Fruit fly (Drosophila melanogaster): ENCODE measurements around the gene ath.

ath gene

DNA sequence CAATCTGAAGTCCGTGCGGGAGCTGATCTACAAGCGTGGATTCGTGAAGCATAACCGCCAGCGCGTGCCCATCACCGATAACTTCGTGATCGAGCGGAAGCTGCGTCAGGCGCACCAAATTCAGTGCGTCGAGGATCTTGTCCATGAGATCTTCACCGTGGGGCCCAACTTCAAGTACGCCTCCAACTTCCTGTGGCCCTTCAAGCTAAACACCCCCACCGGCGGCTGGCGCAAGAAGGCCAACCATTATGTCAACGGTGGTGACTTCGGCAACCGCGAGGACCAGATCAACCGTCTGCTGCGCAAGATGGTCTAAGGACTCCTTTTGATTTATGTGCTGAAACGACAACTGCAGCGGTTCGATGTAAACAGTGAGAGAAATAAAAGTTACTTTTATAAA is 9.2 kb upstream of the ath start:
- TF ChIP-seq foxo (GFP tag; optimal IDR thresholded peaks at IDR 0.05) = no peak
- no peak for TF ChIP-seq Vsx2 (GFP tag; optimal IDR thresholded peaks at IDR 0.05; ENCODE audit: partially characterized antibody)
- TF ChIP-seq dsf (GFP tag; optimal IDR thresholded peaks at IDR 0.05; ENCODE audit: borderline replicate concordance) = no peak
- TF ChIP-seq Dif (GFP tag; optimal IDR thresholded peaks at IDR 0.05; ENCODE audit: partially characterized antibody) = no peak
- no peak for TF ChIP-seq sv (GFP tag; optimal IDR thresholded peaks at IDR 0.05)
- no peak for TF ChIP-seq Rel (GFP tag; optimal IDR thresholded peaks at IDR 0.05)
- no peak for TF ChIP-seq Rel (tag; optimal IDR thresholded peaks at IDR 0.05)
- TF ChIP-seq Myc (optimal IDR thresholded peaks at IDR 0.05) = no peak
- TF ChIP-seq psq (GFP tag; optimal IDR thresholded peaks at IDR 0.05) = no peak
- TF ChIP-seq usp (GFP tag; optimal IDR thresholded peaks at IDR 0.05) = no peak
- no peak for TF ChIP-seq Jra (GFP tag; optimal IDR thresholded peaks at IDR 0.05)
- no peak for TF ChIP-seq Hr78 (GFP tag; optimal IDR thresholded peaks at IDR 0.05)
- no peak for TF ChIP-seq Abd-B (GFP tag; optimal IDR thresholded peaks at IDR 0.05)
- TF ChIP-seq pan (optimal IDR thresholded peaks at IDR 0.05) = no peak

DNA sequence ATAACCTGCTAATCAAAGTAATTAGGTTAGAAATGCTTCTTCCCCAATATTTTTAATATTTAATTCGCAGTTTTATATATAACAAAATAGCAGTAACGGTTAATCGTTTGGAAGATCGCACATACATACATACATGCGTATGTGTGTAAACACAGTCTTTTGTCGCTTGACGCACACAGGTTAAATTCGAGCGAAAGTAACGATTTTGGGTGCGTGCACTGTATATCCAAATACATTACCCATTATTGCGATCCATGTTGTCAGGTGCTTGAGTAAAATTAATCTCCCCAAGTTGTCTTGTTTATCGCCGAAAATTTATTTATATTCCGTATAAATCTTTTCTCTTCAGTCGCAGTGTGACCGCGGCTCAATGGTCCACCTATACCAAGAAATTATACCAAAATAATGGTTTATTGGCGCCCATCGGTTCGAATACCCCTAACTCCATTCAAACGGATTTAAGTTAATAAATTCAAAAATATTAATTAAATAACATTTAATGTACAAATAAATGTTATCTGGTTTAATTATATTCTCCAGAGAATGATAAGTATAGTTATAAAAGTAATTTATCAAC is 6.9 kb upstream of the ath start, which contains the start of gene CG34159:
Gene CG34159, minus strand, starts transcription at position 385 of the 577 bp plus-strand sequence.
- TF ChIP-seq psq (GFP tag; optimal IDR thresholded peaks at IDR 0.05) (no peak), Mio (GFP tag; optimal IDR thresholded peaks at IDR 0.05) (no peak), Rel (GFP tag; optimal IDR thresholded peaks at IDR 0.05) (no peak), Rel (tag; optimal IDR thresholded peaks at IDR 0.05) (no peak), HLH106 (tag; optimal IDR thresholded peaks at IDR 0.05) (no peak), CG32264 (GFP tag; optimal IDR thresholded peaks at IDR 0.05) (no peak), sv (GFP tag; optimal IDR thresholded peaks at IDR 0.05) (no peak), Sp1 (GFP tag; optimal IDR thresholded peaks at IDR 0.05) (no peak), OdsH (GFP tag; optimal IDR thresholded peaks at IDR 0.05) (no peak), ey (GFP tag; optimal IDR thresholded peaks at IDR 0.05) (no peak), CG9705 (GFP tag; optimal IDR thresholded peaks at IDR 0.05) (no peak), tai (GFP tag; optimal IDR thresholded peaks at IDR 0.05) (no peak), sage (GFP tag; optimal IDR thresholded peaks at IDR 0.05) (no peak), h (GFP tag; optimal IDR thresholded peaks at IDR 0.05) (no peak), Hnf4 (GFP tag; optimal IDR thresholded peaks at IDR 0.05) (no peak), jim (GFP tag; optimal IDR thresholded peaks at IDR 0.05) (no peak)

dm6 chr2L:10205940-10206339 is 5.0 kb upstream of the ath start:
- TF ChIP-seq ey (GFP tag; optimal IDR thresholded peaks at IDR 0.05) (no peak), sage (GFP tag; optimal IDR thresholded peaks at IDR 0.05) (no peak), Abd-B (GFP tag; optimal IDR thresholded peaks at IDR 0.05) (no peak), OdsH (GFP tag; optimal IDR thresholded peaks at IDR 0.05) (no peak), N (GFP tag; optimal IDR thresholded peaks at IDR 0.05) (no peak), Jra (GFP tag; optimal IDR thresholded peaks at IDR 0.05) (no peak), Hr83 (GFP tag; optimal IDR thresholded peaks at IDR 0.05; ENCODE audit: poor library complexity, severe bottlenecking) (no peak)

dm6 chr2L:10206633-10207162 is 4.2 kb upstream of the ath start, which contains the start of gene Snx17:
Gene Snx17, minus strand, starts transcription at chr2L:10206961.
- TF ChIP-seq tai (GFP tag; optimal IDR thresholded peaks at IDR 0.05) = no peak
- no peak for TF ChIP-seq jim (GFP tag; optimal IDR thresholded peaks at IDR 0.05)
- no peak for TF ChIP-seq Hr83 (GFP tag; optimal IDR thresholded peaks at IDR 0.05; ENCODE audit: poor library complexity, severe bottlenecking)
- no peak for TF ChIP-seq Rel (GFP tag; optimal IDR thresholded peaks at IDR 0.05)
- no peak for TF ChIP-seq Rel (tag; optimal IDR thresholded peaks at IDR 0.05)
- no peak for TF ChIP-seq rgr (GFP tag; optimal IDR thresholded peaks at IDR 0.05)
- TF ChIP-seq Abd-B (GFP tag; optimal IDR thresholded peaks at IDR 0.05) = no peak
- TF ChIP-seq OdsH (GFP tag; optimal IDR thresholded peaks at IDR 0.05) = no peak
- TF ChIP-seq Hr78 (GFP tag; optimal IDR thresholded peaks at IDR 0.05) = no peak
- no peak for TF ChIP-seq Dif (GFP tag; optimal IDR thresholded peaks at IDR 0.05; ENCODE audit: partially characterized antibody)
- no peak for TF ChIP-seq Jra (GFP tag; optimal IDR thresholded peaks at IDR 0.05)
- no peak for TF ChIP-seq lola (GFP tag; optimal IDR thresholded peaks at IDR 0.05)
- no peak for TF ChIP-seq Mio (GFP tag; optimal IDR thresholded peaks at IDR 0.05)
- no peak for TF ChIP-seq foxo (GFP tag; optimal IDR thresholded peaks at IDR 0.05)
- no peak for TF ChIP-seq ey (GFP tag; optimal IDR thresholded peaks at IDR 0.05)
- TF ChIP-seq CG9705 (GFP tag; optimal IDR thresholded peaks at IDR 0.05) = no peak
- TF ChIP-seq HLH106 (tag; optimal IDR thresholded peaks at IDR 0.05) = no peak
- TF ChIP-seq woc (GFP tag; optimal IDR thresholded peaks at IDR 0.05) = no peak
- TF ChIP-seq usp (GFP tag; optimal IDR thresholded peaks at IDR 0.05) = no peak
- TF ChIP-seq Hnf4 (GFP tag; optimal IDR thresholded peaks at IDR 0.05) = no peak

Measured in whole organism, wandering third instar larva.